Fruit fly (Drosophila melanogaster) whole organism, wandering third instar larva: Measurements from ENCODE around the gene CG7824.

ENCODE experiments used
- Abd-B ChIP-seq: fragments of >200 bp; optimal IDR thresholded peaks from 2 replicates; lab custom pipeline; 2017; ENCODE audit warnings: missing biosample characterization, missing genetic modification characterization
- CG32264 ChIP-seq: fragments of 200-800 bp; sonication (Bioruptor generic); optimal IDR thresholded peaks from 2 replicates; lab custom pipeline; 2016; ENCODE audit warnings: missing biosample characterization, missing genetic modification characterization
- CG9705 ChIP-seq: fragments of 200-800 bp; sonication (Bioruptor generic); optimal IDR thresholded peaks from 2 replicates; lab custom pipeline; 2018; ENCODE audit warnings: missing biosample characterization, mild to moderate bottlenecking, missing genetic modification characterization
- CrebA ChIP-seq: fragments of 200-800 bp; sonication (Bioruptor generic); optimal IDR thresholded peaks from 2 replicates; lab custom pipeline; 2016; ENCODE audit warnings: missing biosample characterization, mild to moderate bottlenecking, missing genetic modification characterization, borderline replicate concordance
- Dfd ChIP-seq: fragments of >200 bp; optimal IDR thresholded peaks from 2 replicates; lab custom pipeline; 2017; ENCODE audit warnings: missing biosample characterization, missing genetic modification characterization
- Dif ChIP-seq: fragments of 200-275, 200-300 bp; sonication (Bioruptor generic); optimal IDR thresholded peaks from 2 replicates; lab custom pipeline; 2018; ENCODE audit warnings: missing biosample characterization, missing genetic modification characterization; ENCODE audit not compliant: partially characterized antibody
- GATAd ChIP-seq: sonication (Bioruptor generic); optimal IDR thresholded peaks from 2 replicates; lab custom pipeline; 2016; ENCODE audit warnings: missing biosample characterization, missing genetic modification characterization
- HLH106 ChIP-seq: fragments of 200-800 bp; optimal IDR thresholded peaks from 3 replicates; lab custom pipeline; 2019; ENCODE audit warnings: missing biosample characterization, mild to moderate bottlenecking, missing genetic modification characterization, moderate library complexity
- Hnf4 ChIP-seq: fragments of 200-800 bp; sonication (Bioruptor generic); optimal IDR thresholded peaks from 2 replicates; lab custom pipeline; 2016; ENCODE audit warnings: missing biosample characterization, mild to moderate bottlenecking, missing genetic modification characterization
- Hr78 ChIP-seq: fragments of >200 bp; optimal IDR thresholded peaks from 2 replicates; lab custom pipeline; 2017; ENCODE audit warnings: missing biosample characterization, missing genetic modification characterization
- Hr83 ChIP-seq: fragments of 200-300 bp; sonication (Bioruptor generic); optimal IDR thresholded peaks from 2 replicates; lab custom pipeline; 2016; ENCODE audit warnings: missing biosample characterization, mild to moderate bottlenecking, missing genetic modification characterization, moderate library complexity; ENCODE audit not compliant: poor library complexity, severe bottlenecking
- Jra ChIP-seq: sonication (Bioruptor generic); optimal IDR thresholded peaks from 2 replicates; lab custom pipeline; 2016; ENCODE audit warnings: missing biosample characterization, missing genetic modification characterization
- Mio ChIP-seq: sonication (Bioruptor generic); optimal IDR thresholded peaks from 2 replicates; lab custom pipeline; 2016; ENCODE audit warnings: missing biosample characterization, missing genetic modification characterization
- Myc ChIP-seq: fragments of >200 bp; optimal IDR thresholded peaks from 2 replicates; lab custom pipeline; 2017
- N ChIP-seq: fragments of >200 bp; optimal IDR thresholded peaks from 2 replicates; lab custom pipeline; 2018; ENCODE audit warnings: missing biosample characterization, missing external identifiers, missing genetic modification characterization
- OdsH ChIP-seq: fragments of 200-800 bp; sonication (Bioruptor generic); optimal IDR thresholded peaks from 2 replicates; lab custom pipeline; 2016; ENCODE audit warnings: missing biosample characterization, mild to moderate bottlenecking, missing genetic modification characterization
- Rel ChIP-seq, 2 experiments: fragments of 200-800 bp; sonication (Bioruptor generic) in 1 of 2; optimal IDR thresholded peaks; 2 replicates in 1 of 2; 3 replicates in 1 of 2; lab custom pipeline; 2016 to 2019; ENCODE audit warnings: mild to moderate bottlenecking in 2 of 2, missing biosample characterization in 2 of 2, missing genetic modification characterization in 2 of 2, moderate library complexity in 1 of 2
- Sp1 ChIP-seq: fragments of 200-800 bp; sonication (Bioruptor generic); optimal IDR thresholded peaks from 3 replicates; lab custom pipeline; 2019; ENCODE audit warnings: missing biosample characterization, mild to moderate bottlenecking, missing genetic modification characterization, moderate library complexity
- Vsx2 ChIP-seq: fragments of 200-300, 225-300 bp; sonication (Bioruptor generic); optimal IDR thresholded peaks from 2 replicates; lab custom pipeline; 2018; ENCODE audit warnings: missing biosample characterization, missing genetic modification characterization; ENCODE audit not compliant: partially characterized antibody
- br ChIP-seq: fragments of 200-800 bp; sonication (Bioruptor generic); optimal IDR thresholded peaks from 2 replicates; lab custom pipeline; 2016; ENCODE audit warnings: missing biosample characterization, missing genetic modification characterization
- brk ChIP-seq: fragments of 200-800 bp; sonication (Bioruptor generic); optimal IDR thresholded peaks from 2 replicates; lab custom pipeline; 2016; ENCODE audit warnings: missing biosample characterization, mild to moderate bottlenecking, missing genetic modification characterization
- dl ChIP-seq, 2 experiments: fragments of 175-275, 200-275 bp in 1 of 2; fragments of 200-275 bp in 1 of 2; sonication (Bioruptor generic); optimal IDR thresholded peaks; lab custom pipeline; 2018; ENCODE audit warnings: mild to moderate bottlenecking in 2 of 2, missing biosample characterization in 2 of 2, missing genetic modification characterization in 2 of 2, moderate library complexity in 2 of 2; ENCODE audit not compliant: partially characterized antibody in 2 of 2, insufficient read depth in 1 of 2
- dmrt93B ChIP-seq: fragments of 200-800 bp; sonication (Bioruptor generic); optimal IDR thresholded peaks from 2 replicates; lab custom pipeline; 2018; ENCODE audit warnings: missing biosample characterization, mild to moderate bottlenecking, missing genetic modification characterization
- dsf ChIP-seq: sonication (Bioruptor generic); optimal IDR thresholded peaks from 2 replicates; lab custom pipeline; 2016; ENCODE audit warnings: missing biosample characterization, missing genetic modification characterization, borderline replicate concordance
- ey ChIP-seq: fragments of 200-800 bp; sonication (Bioruptor generic); optimal IDR thresholded peaks from 2 replicates; lab custom pipeline; 2016; ENCODE audit warnings: missing biosample characterization, missing genetic modification characterization
- foxo ChIP-seq, 2 experiments: fragments of 200-800 bp; sonication (Bioruptor generic); optimal IDR thresholded peaks; 2 replicates in 1 of 2; 3 replicates in 1 of 2; lab custom pipeline; 2016 to 2017; ENCODE audit warnings: missing biosample characterization in 2 of 2, missing genetic modification characterization in 2 of 2
- fru ChIP-seq: fragments of 200-800 bp; sonication (Bioruptor generic); optimal IDR thresholded peaks from 3 replicates; lab custom pipeline; 2016; ENCODE audit warnings: missing biosample characterization, mild to moderate bottlenecking, missing genetic modification characterization
- h ChIP-seq: fragments of 200-800 bp; sonication (Bioruptor generic); optimal IDR thresholded peaks from 3 replicates; lab custom pipeline; 2016; ENCODE audit warnings: missing biosample characterization, mild to moderate bottlenecking, missing genetic modification characterization
- jim ChIP-seq: fragments of 175-275, 200-325 bp; sonication (Bioruptor generic); optimal IDR thresholded peaks from 2 replicates; lab custom pipeline; 2016; ENCODE audit warnings: missing biosample characterization, mild to moderate bottlenecking, missing genetic modification characterization
- lola ChIP-seq: fragments of >200 bp; optimal IDR thresholded peaks from 2 replicates; lab custom pipeline; 2017; ENCODE audit warnings: missing biosample characterization, missing genetic modification characterization
- pan ChIP-seq: fragments of >200 bp; optimal IDR thresholded peaks from 2 replicates; lab custom pipeline; 2017
- psq ChIP-seq: fragments of 200-800 bp; sonication (Bioruptor generic); optimal IDR thresholded peaks from 3 replicates; lab custom pipeline; 2017; ENCODE audit warnings: missing biosample characterization, mild to moderate bottlenecking, missing genetic modification characterization, moderate library complexity
- rgr ChIP-seq: fragments of 200-800 bp; sonication (Bioruptor generic); optimal IDR thresholded peaks from 3 replicates; lab custom pipeline; 2016; ENCODE audit warnings: missing biosample characterization, mild to moderate bottlenecking, missing genetic modification characterization
- sage ChIP-seq: fragments of 200-800 bp; sonication (Bioruptor generic); optimal IDR thresholded peaks from 2 replicates; lab custom pipeline; 2016; ENCODE audit warnings: missing biosample characterization, mild to moderate bottlenecking, missing genetic modification characterization
- sv ChIP-seq: fragments of 200-800 bp; sonication (Bioruptor generic); optimal IDR thresholded peaks from 3 replicates; lab custom pipeline; 2016; ENCODE audit warnings: missing biosample characterization, missing genetic modification characterization
- tai ChIP-seq: sonication (Bioruptor generic); optimal IDR thresholded peaks from 2 replicates; lab custom pipeline; 2016; ENCODE audit warnings: missing biosample characterization, missing genetic modification characterization
- usp ChIP-seq: fragments of >200 bp; optimal IDR thresholded peaks from 2 replicates; lab custom pipeline; 2017; ENCODE audit warnings: missing biosample characterization, missing genetic modification characterization
- woc ChIP-seq: sonication (Bioruptor generic); optimal IDR thresholded peaks from 2 replicates; lab custom pipeline; 2016; ENCODE audit warnings: missing biosample characterization, mild to moderate bottlenecking, missing genetic modification characterization

CG7824 gene

dm6 chr3R:29875830-29876229, 17.1 kb upstream of the CG7824 start:
- TF ChIP-seq CrebA (GFP tag; lab: Kevin White, UChicago) (no peak), lola (GFP tag; lab: Kevin White, UChicago) (no peak), woc (GFP tag; lab: Kevin White, UChicago) (no peak), Mio (GFP tag; lab: Kevin White, UChicago) (no peak), Hr78 (GFP tag; lab: Kevin White, UChicago) (no peak), N (no peak), HLH106 (tag; lab: Kevin White, UChicago) (peak; percentile 42), OdsH (peak; percentile 12), br (GFP tag; lab: Kevin White, UChicago) (peak; percentile 54), Hr83 (GFP tag; lab: Kevin White, UChicago) (no peak), GATAd (GFP tag; lab: Kevin White, UChicago) (no peak), Vsx2 (GFP tag; lab: Kevin White, UChicago) (no peak), dl (GFP tag; optimal IDR thresholded peaks at IDR 0.05; lab: Kevin White, UChicago; ENCODE audit: insufficient read depth in 1 of 2, partially characterized antibody in 2 of 2) (no peak), Myc (lab: Kevin White, UChicago) (no peak), Abd-B (GFP tag; lab: Kevin White, UChicago) (no peak), foxo (GFP tag; optimal IDR thresholded peaks at IDR 0.05; lab: Kevin White, UChicago) (peak in 1 of 2 experiments; percentile 65), Hnf4 (GFP tag; lab: Kevin White, UChicago) (peak; percentile 39), Jra (GFP tag; lab: Kevin White, UChicago) (no peak), CG32264 (no peak), pan (lab: Kevin White, UChicago) (no peak), CG9705 (GFP tag; lab: Kevin White, UChicago) (no peak), h (peak; percentile 44), usp (GFP tag; lab: Kevin White, UChicago) (no peak), Rel (GFP tag; optimal IDR thresholded peaks at IDR 0.05; lab: Kevin White, UChicago) (no peak), Rel (tag; optimal IDR thresholded peaks at IDR 0.05; lab: Kevin White, UChicago) (no peak), fru (GFP tag; lab: Kevin White, UChicago) (peak; percentile 57), ey (GFP tag; lab: Kevin White, UChicago) (peak; percentile 53), Dfd (GFP tag; lab: Kevin White, UChicago) (no peak), tai (no peak), dmrt93B (no peak), sage (no peak), jim (no peak), Dif (no peak), sv (GFP tag; lab: Kevin White, UChicago) (no peak), Sp1 (GFP tag; lab: Kevin White, UChicago) (peak; percentile 42), rgr (GFP tag; lab: Kevin White, UChicago) (peak; percentile 38), brk (GFP tag; lab: Kevin White, UChicago) (no peak), psq (no peak), dsf (GFP tag; lab: Kevin White, UChicago) (no peak)

DNA sequence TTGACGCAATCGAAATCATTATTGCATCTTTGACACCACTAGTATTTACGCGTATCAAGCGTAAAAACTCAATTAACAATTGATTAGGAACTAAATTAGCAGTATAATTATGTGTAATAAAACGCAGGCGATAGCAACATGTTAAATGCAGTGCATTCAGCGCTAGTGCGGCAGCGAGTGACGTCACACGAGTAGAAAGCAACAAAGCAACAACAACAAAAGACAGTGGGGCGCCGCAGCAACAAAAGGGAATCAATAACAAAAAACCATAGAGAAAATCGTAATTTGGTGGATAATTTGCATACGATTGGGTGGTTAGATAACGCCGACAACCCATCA, 10.6 kb upstream of the CG7824 start, which contains the start of gene CG34133:
Gene CG34133, plus strand, starts transcription at position 16 of the 339 bp plus-strand sequence.
- TF ChIP-seq fru (GFP tag; lab: Kevin White, UChicago) (no peak), dmrt93B (no peak), GATAd (GFP tag; lab: Kevin White, UChicago) (no peak), OdsH (no peak), usp (GFP tag; lab: Kevin White, UChicago) (no peak), Hr78 (GFP tag; lab: Kevin White, UChicago) (no peak), tai (no peak), Rel (GFP tag; optimal IDR thresholded peaks at IDR 0.05; lab: Kevin White, UChicago) (no peak), Rel (tag; optimal IDR thresholded peaks at IDR 0.05; lab: Kevin White, UChicago) (no peak), sv (GFP tag; lab: Kevin White, UChicago) (no peak), brk (GFP tag; lab: Kevin White, UChicago) (no peak), ey (GFP tag; lab: Kevin White, UChicago) (no peak), dl (GFP tag; optimal IDR thresholded peaks at IDR 0.05; lab: Kevin White, UChicago; ENCODE audit: insufficient read depth in 1 of 2, partially characterized antibody in 2 of 2) (no peak), Jra (GFP tag; lab: Kevin White, UChicago) (no peak), psq (no peak), Abd-B (GFP tag; lab: Kevin White, UChicago) (no peak), foxo (GFP tag; optimal IDR thresholded peaks at IDR 0.05; lab: Kevin White, UChicago) (no peak), HLH106 (tag; lab: Kevin White, UChicago) (no peak), Mio (GFP tag; lab: Kevin White, UChicago) (no peak), Hnf4 (GFP tag; lab: Kevin White, UChicago) (no peak)
